Worm (Caenorhabditis elegans): Measurements from ENCODE around the gene T07C4.12.

The T07C4.12 gene

DNA sequence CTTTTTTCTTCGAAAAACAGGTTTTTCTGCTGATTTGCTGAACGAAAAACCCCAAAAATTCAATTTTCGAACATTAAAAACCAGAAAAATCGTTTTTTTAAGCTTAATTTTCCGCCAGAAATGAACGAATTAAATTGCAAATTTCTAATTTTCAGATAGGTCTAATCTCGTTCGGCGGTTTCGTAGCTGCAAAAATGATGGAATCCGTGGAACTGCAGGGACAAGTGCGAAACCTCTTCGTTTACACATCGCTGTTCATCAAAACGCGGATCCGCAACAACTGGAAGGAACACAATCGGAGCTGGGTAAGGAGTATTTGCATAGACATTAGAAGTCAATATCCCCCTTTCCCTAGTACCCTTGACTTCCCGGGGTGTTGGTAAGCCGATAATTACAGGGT, 3.6 kb upstream of the T07C4.12 start:
- TF ChIP-seq nfya-1 (tag; optimal IDR thresholded peaks at IDR 0.05; ENCODE audit: insufficient read depth) (no peak), eor-1 (tag; optimal IDR thresholded peaks at IDR 0.05) (no peak), aly-2 (tag; optimal IDR thresholded peaks at IDR 0.05) (no peak), ceh-28 (tag; optimal IDR thresholded peaks at IDR 0.05) (no peak), pqm-1 (tag; optimal IDR thresholded peaks at IDR 0.05) (no peak), ztf-4 (tag; optimal IDR thresholded peaks at IDR 0.05) (no peak), ZK546.5 (tag; optimal IDR thresholded peaks at IDR 0.05) (no peak), ceh-9 (tag; optimal IDR thresholded peaks at IDR 0.05) (no peak), fkh-2 (tag; optimal IDR thresholded peaks at IDR 0.05) (no peak)

DNA sequence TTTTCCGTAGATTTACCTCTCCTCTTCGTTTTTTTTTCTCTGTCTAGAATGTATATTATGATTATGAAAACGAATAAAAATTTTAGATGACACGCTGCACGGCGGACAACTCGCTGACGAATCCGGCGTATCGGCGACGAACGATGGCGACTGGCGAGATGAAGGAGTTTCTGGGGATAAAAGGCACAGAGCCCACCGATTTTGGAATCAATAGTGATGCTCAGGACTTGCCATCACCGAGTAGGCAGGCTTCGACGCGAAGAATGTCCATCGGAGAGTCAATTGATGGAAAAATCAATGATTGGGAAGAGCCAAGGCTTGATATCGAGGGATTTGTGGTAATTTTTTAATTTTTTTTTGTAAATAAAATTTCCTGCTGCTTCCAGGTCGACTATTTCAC, 2.6 kb upstream of the T07C4.12 start, which contains the start of gene ced-9:
Gene ced-9, plus strand, starts transcription at position 87 of the 400 bp plus-strand sequence.
- TF ChIP-seq ceh-16 (tag; optimal IDR thresholded peaks at IDR 0.05): no peak
- no peak for TF ChIP-seq unc-62 (GFP tag; optimal IDR thresholded peaks at IDR 0.05)
- no peak for TF ChIP-seq egl-27 (tag; optimal IDR thresholded peaks at IDR 0.05)
- no peak for TF ChIP-seq fos-1 (tag; optimal IDR thresholded peaks at IDR 0.05)
- TF ChIP-seq mdl-1 (tag; optimal IDR thresholded peaks at IDR 0.05): no peak
- TF ChIP-seq elt-1 (tag; optimal IDR thresholded peaks at IDR 0.05): no peak
- TF ChIP-seq nfya-1 (tag; optimal IDR thresholded peaks at IDR 0.05; ENCODE audit: insufficient read depth): no peak
- no peak for TF ChIP-seq nhr-67 (tag; optimal IDR thresholded peaks at IDR 0.05)
- TF ChIP-seq fkh-10 (GFP tag; optimal IDR thresholded peaks at IDR 0.05): no peak

DNA sequence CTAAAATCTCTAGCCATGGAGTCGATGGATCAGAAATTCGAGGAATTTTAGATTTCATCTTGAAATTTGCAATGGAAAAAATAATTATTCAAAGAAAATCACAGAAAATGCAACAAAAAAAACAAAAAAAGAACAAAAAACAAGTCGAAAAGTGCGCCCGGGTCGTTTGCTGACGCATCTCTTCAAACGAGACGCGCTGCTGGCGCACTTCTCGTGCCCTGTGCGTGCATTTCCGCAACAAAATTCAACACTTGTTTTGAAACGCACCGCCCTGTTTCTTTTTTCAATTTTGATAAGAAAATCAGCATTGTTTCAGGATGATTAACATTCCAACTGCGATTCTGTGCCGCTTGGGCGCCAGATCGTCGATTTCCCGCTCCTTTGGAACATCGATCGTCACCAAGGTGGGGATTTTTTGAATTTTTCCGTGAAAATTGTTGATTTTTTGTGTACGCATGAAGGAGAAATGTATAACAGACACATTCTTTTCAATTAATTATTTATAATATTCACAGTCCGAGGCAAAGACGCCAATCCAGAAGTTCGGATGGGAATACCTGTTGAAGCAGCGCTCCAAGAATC, 1.6 kb upstream of the T07C4.12 start, which contains the start of the genes jmjd-4 and mev-1:
Gene jmjd-4, minus strand, starts transcription at position 58 of the 582 bp plus-strand sequence.
Gene mev-1, plus strand, starts transcription at position 317 of the 582 bp plus-strand sequence.
- TF ChIP-seq nhr-67 (tag; optimal IDR thresholded peaks at IDR 0.05) (no peak), nhr-76 (tag; optimal IDR thresholded peaks at IDR 0.05) (no peak), aly-2 (tag; optimal IDR thresholded peaks at IDR 0.05) (no peak), mml-1 (tag; optimal IDR thresholded peaks at IDR 0.05) (no peak), R02D3.7 (tag; optimal IDR thresholded peaks at IDR 0.05) (peak; percentile 68), nhr-11 (tag; optimal IDR thresholded peaks at IDR 0.05) (no peak), lin-39 (tag; optimal IDR thresholded peaks at IDR 0.05) (peak; percentile 72), ZK546.5 (tag; optimal IDR thresholded peaks at IDR 0.05) (no peak), pha-4 (tag; optimal IDR thresholded peaks at IDR 0.05) (peak; percentile 83), elt-1 (tag; optimal IDR thresholded peaks at IDR 0.05) (peak; percentile 33), eor-1 (tag; optimal IDR thresholded peaks at IDR 0.05) (no peak), egl-5 (tag; optimal IDR thresholded peaks at IDR 0.05) (peak; percentile 39), nhr-12 (tag; optimal IDR thresholded peaks at IDR 0.05) (no peak), nhr-28 (tag; optimal IDR thresholded peaks at IDR 0.05) (no peak), daf-12 (tag; optimal IDR thresholded peaks at IDR 0.05) (no peak), ceh-16 (tag; optimal IDR thresholded peaks at IDR 0.05) (no peak), elt-3 (tag; optimal IDR thresholded peaks at IDR 0.05) (no peak), nhr-25 (tag; optimal IDR thresholded peaks at IDR 0.05) (peak; percentile 89), nhr-77 (tag; optimal IDR thresholded peaks at IDR 0.05) (peak; percentile 35), sea-2 (GFP tag; optimal IDR thresholded peaks at IDR 0.05) (no peak), lin-15B (tag; optimal IDR thresholded peaks at IDR 0.05) (peak; percentile 91), ceh-9 (tag; optimal IDR thresholded peaks at IDR 0.05) (no peak), nhr-43 (tag; optimal IDR thresholded peaks at IDR 0.05; ENCODE audit: poor library complexity, severe bottlenecking) (peak; percentile 87), pqm-1 (tag; optimal IDR thresholded peaks at IDR 0.05) (peak; percentile 71), nfya-1 (tag; optimal IDR thresholded peaks at IDR 0.05; ENCODE audit: insufficient read depth) (peak; percentile 90), nhr-237 (tag; optimal IDR thresholded peaks at IDR 0.05) (no peak), nhr-23 (tag; optimal IDR thresholded peaks at IDR 0.05) (peak; percentile 89), ceh-28 (tag; optimal IDR thresholded peaks at IDR 0.05) (peak; percentile 60), fkh-2 (tag; optimal IDR thresholded peaks at IDR 0.05) (no peak), zag-1 (tag; optimal IDR thresholded peaks at IDR 0.05) (no peak), elt-2 (tag; optimal IDR thresholded peaks at IDR 0.05) (peak; percentile 84), fos-1 (tag; optimal IDR thresholded peaks at IDR 0.05) (no peak), unc-62 (GFP tag; optimal IDR thresholded peaks at IDR 0.05) (no peak), snpc-4 (tag; optimal IDR thresholded peaks at IDR 0.05) (peak; percentile 73), egl-27 (tag; optimal IDR thresholded peaks at IDR 0.05) (no peak), ztf-4 (tag; optimal IDR thresholded peaks at IDR 0.05) (no peak), tbx-2 (tag; optimal IDR thresholded peaks at IDR 0.05) (peak; percentile 82), ama-1 (optimal IDR thresholded peaks at IDR 0.05) (peak; percentile 52), ceh-82 (tag; optimal IDR thresholded peaks at IDR 0.05) (peak; percentile 56), unc-39 (tag; optimal IDR thresholded peaks at IDR 0.05) (no peak), skn-1 (tag; optimal IDR thresholded peaks at IDR 0.05) (peak; percentile 69), jun-1 (tag; optimal IDR thresholded peaks at IDR 0.05) (peak; percentile 82), fkh-10 (GFP tag; optimal IDR thresholded peaks at IDR 0.05) (peak; percentile 45), mdl-1 (tag; optimal IDR thresholded peaks at IDR 0.05) (no peak), hmg-11 (tag; optimal IDR thresholded peaks at IDR 0.05) (peak; percentile 91), ztf-11 (tag; optimal IDR thresholded peaks at IDR 0.05) (no peak), lsy-12 (tag; optimal IDR thresholded peaks at IDR 0.05) (peak; percentile 87)
